Fruit fly (Drosophila melanogaster): Measurements from ENCODE around the gene Tap42.
A peak's percentile ranks its signal among the peaks of the same experiment; 100 is the strongest.

The Tap42 gene

dm6 chr2L:13370762-13371161, 3.3 kb downstream of the Tap42 start, which contains the start of gene ND-B22 (continued):
- TF ChIP-seq hkb (optimal IDR thresholded peaks at IDR 0.05) (no peak), hkb (GFP tag; IDR thresholded peaks at IDR 0.05) (peak; percentile 34; the same call in 1 of the 2 replicates), CG31441 (GFP tag; IDR thresholded peaks at IDR 0.05) (peak; percentile 39; the same call in 1 of the 2 replicates), Bdp1 (GFP tag; optimal IDR thresholded peaks at IDR 0.05) (peak; percentile 66), CG18011 (GFP tag; optimal IDR thresholded peaks at IDR 0.05) (peak; percentile 17), CG16779 (GFP tag; IDR thresholded peaks at IDR 0.05) (no peak), Pdp1 (GFP tag; optimal IDR thresholded peaks at IDR 0.05) (peak; percentile 27 to 97), pan (optimal IDR thresholded peaks at IDR 0.05) (no peak), pan (GFP tag; optimal IDR thresholded peaks at IDR 0.05 in 1 of 2, IDR thresholded peaks at IDR 0.05 in 1 of 2) (no peak), Ptx1 (GFP tag; IDR thresholded peaks at IDR 0.05) (peak; percentile 36; the same call in 1 of the 2 replicates), CG13775 (GFP tag; optimal IDR thresholded peaks at IDR 0.05) (no peak), CG7987 (GFP tag; optimal IDR thresholded peaks at IDR 0.05) (peak; percentile 23), gro (GFP tag; optimal IDR thresholded peaks at IDR 0.05) (peak; percentile 32), Xbp1 (GFP tag; optimal IDR thresholded peaks at IDR 0.05) (peak; percentile 55), trh (GFP tag; optimal IDR thresholded peaks at IDR 0.05) (no peak), wor (GFP tag; IDR thresholded peaks at IDR 0.05) (no peak), cg (GFP tag; optimal IDR thresholded peaks at IDR 0.05) (no peak), CG2202 (tag; optimal IDR thresholded peaks at IDR 0.05) (no peak), CG33213 (GFP tag; optimal IDR thresholded peaks at IDR 0.05) (peak; percentile 30), CG2678 (tag; optimal IDR thresholded peaks at IDR 0.05) (peak; percentile 28), Scr (GFP tag; IDR thresholded peaks at IDR 0.05; ENCODE audit: partially characterized antibody) (0 out of 2 replicates have a peak, but pooled peaks have one; percentile 25), stwl (tag; optimal IDR thresholded peaks at IDR 0.05) (peak; percentile 96), HLH54F (GFP tag; optimal IDR thresholded peaks at IDR 0.05) (peak; percentile 28), slp2 (GFP tag; optimal IDR thresholded peaks at IDR 0.05) (no peak), Myb (GFP tag; optimal IDR thresholded peaks at IDR 0.05) (peak; percentile 73), CG4820 (GFP tag; optimal IDR thresholded peaks at IDR 0.05) (peak; percentile 39), Max (GFP tag; optimal IDR thresholded peaks at IDR 0.05) (peak; percentile 30), CG1647 (GFP tag; optimal IDR thresholded peaks at IDR 0.05) (peak; percentile 54), Med (GFP tag) (peak; percentile 88), chm (GFP tag; IDR thresholded peaks at IDR 0.05) (no peak), gsb (GFP tag; IDR thresholded peaks at IDR 0.05) (no peak), CG13424 (tag; optimal IDR thresholded peaks at IDR 0.05) (no peak), az2 (GFP tag; optimal IDR thresholded peaks at IDR 0.05) (peak; percentile 24), dysf (GFP tag; IDR thresholded peaks at IDR 0.05) (0 out of 3 replicates have a peak, but pooled peaks have one; percentile 5), CG13123 (GFP tag; optimal IDR thresholded peaks at IDR 0.05) (no peak), CG43689 (GFP tag; IDR thresholded peaks at IDR 0.05) (no peak), mam (GFP tag; optimal IDR thresholded peaks at IDR 0.05) (peak; percentile 58), CG16815 (GFP tag; optimal IDR thresholded peaks at IDR 0.05) (no peak), Hr3 (GFP tag; optimal IDR thresholded peaks at IDR 0.05) (peak; percentile 3), CG8765 (GFP tag; IDR thresholded peaks at IDR 0.05) (no peak), chn (GFP tag; optimal IDR thresholded peaks at IDR 0.05) (peak; percentile 30), row (GFP tag; IDR thresholded peaks at IDR 0.05) (peak; percentile 31; the same call in 1 of the 3 replicates), CG12219 (GFP tag; optimal IDR thresholded peaks at IDR 0.05) (no peak), CG10565 (GFP tag; optimal IDR thresholded peaks at IDR 0.05) (no peak), Fer1 (GFP tag; optimal IDR thresholded peaks at IDR 0.05) (peak; percentile 61), CG18619 (GFP tag; optimal IDR thresholded peaks at IDR 0.05) (peak; percentile 6), fu2 (GFP tag; optimal IDR thresholded peaks at IDR 0.05) (peak; percentile 25), rib (GFP tag; IDR thresholded peaks at IDR 0.05) (no peak), CG34422 (GFP tag; IDR thresholded peaks at IDR 0.05) (peak; percentile 35; the same call in 1 of the 3 replicates), CG30431 (GFP tag; optimal IDR thresholded peaks at IDR 0.05) (no peak), pum (GFP tag; optimal IDR thresholded peaks at IDR 0.05) (peak; percentile 26), CG10209 (GFP tag; optimal IDR thresholded peaks at IDR 0.05) (peak; percentile 33)
